Worm (Caenorhabditis elegans) whole organism, mixed stage, embryonic: ENCODE data around the gene fbxb-24.

ENCODE experiments used
- bed-3 ChIP-seq: fragments of 200-800 bp; sonication (Bioruptor generic); optimal IDR thresholded peaks from 3 replicates; lab custom pipeline; 2018; ENCODE audit warnings: mild to moderate bottlenecking, missing genetic modification characterization, moderate library complexity, missing compliant biosample characterization
- cnd-1 ChIP-seq: fragments of 200-800 bp; sonication (Bioruptor generic); optimal IDR thresholded peaks from 2 replicates; lab custom pipeline; 2018; ENCODE audit warnings: mild to moderate bottlenecking, missing genetic modification characterization, missing compliant biosample characterization
- lin-13 ChIP-seq: fragments of 150-350 bp; optimal IDR thresholded peaks from 2 replicates; lab custom pipeline; 2014; ENCODE audit warnings: missing biosample characterization, missing genetic modification characterization
- mep-1 ChIP-seq: fragments of 150-350 bp; optimal IDR thresholded peaks from 2 replicates; lab custom pipeline; 2017; ENCODE audit warnings: missing biosample characterization, missing genetic modification reagents, missing genetic modification characterization, inconsistent platforms
- nhr-12 ChIP-seq: fragments of 150-350 bp; optimal IDR thresholded peaks from 2 replicates; lab custom pipeline; 2014; ENCODE audit warnings: missing biosample characterization, missing genetic modification characterization
- nhr-237 ChIP-seq: fragments of 150-350 bp; optimal IDR thresholded peaks from 2 replicates; lab custom pipeline; 2014; ENCODE audit warnings: missing biosample characterization, missing genetic modification characterization
- nhr-76 ChIP-seq: sonication (generic microtip); optimal IDR thresholded peaks from 2 replicates; lab custom pipeline; 2017; ENCODE audit warnings: missing biosample characterization, missing genetic modification characterization
- tbx-8 ChIP-seq: fragments of 200-800 bp; sonication (Bioruptor generic); optimal IDR thresholded peaks from 2 replicates; lab custom pipeline; 2018; ENCODE audit warnings: mild to moderate bottlenecking, missing genetic modification characterization, moderate library complexity, missing compliant biosample characterization
- ztf-11 ChIP-seq: fragments of 150-350 bp; optimal IDR thresholded peaks from 2 replicates; lab custom pipeline; 2014; ENCODE audit warnings: missing biosample characterization, missing genetic modification characterization

- TF ChIP-seq cnd-1 (tag; lab: Kevin White, UChicago) = no peak
- no peak for TF ChIP-seq bed-3
- no peak for TF ChIP-seq nhr-237 (tag; lab: Kevin White, UChicago)
- TF ChIP-seq lin-13 (tag; lab: Kevin White, UChicago) = no peak
- TF ChIP-seq tbx-8 (GFP tag; lab: Kevin White, UChicago) = no peak
- no peak for TF ChIP-seq nhr-12 (tag; lab: Kevin White, UChicago)
- no peak for TF ChIP-seq mep-1 (tag; lab: Kevin White, UChicago)
- no peak for TF ChIP-seq ztf-11 (tag; lab: Kevin White, UChicago)
- no peak for TF ChIP-seq nhr-76 (tag; lab: Kevin White, UChicago)
Observed at ce11 chrIII:11938525-11938924, 29.8 kb downstream of the fbxb-24 start.
